Worm (Caenorhabditis elegans): Measurements from ENCODE around the gene dhs-6.

dhs-6 gene

DNA sequence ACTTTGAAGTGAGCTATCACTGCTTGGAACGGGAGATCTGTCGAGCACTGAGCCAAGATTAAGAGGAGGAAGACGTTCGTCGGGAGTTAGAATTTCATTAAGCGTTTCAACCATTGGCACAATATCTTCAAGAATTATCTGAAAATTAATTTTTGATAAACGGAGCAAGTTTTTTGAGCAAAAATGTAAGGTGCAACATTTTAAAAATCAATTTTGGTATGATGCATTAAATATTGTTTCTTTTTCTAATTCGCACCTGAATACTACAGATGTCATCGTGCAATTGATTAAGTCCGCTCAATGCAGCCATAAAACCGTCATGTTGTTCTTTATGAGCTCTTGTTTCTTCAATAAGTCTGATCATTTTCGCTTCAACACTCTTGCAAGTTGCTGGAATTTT, 29.2 kb upstream of the dhs-6 start, which contains the start of gene ddl-1:
ddl-1 (minus strand) TSS at position 101 of the 400 bp plus-strand sequence.
- TF ChIP-seq ceh-48 (tag; optimal IDR thresholded peaks at IDR 0.05): no peak
- no peak for TF ChIP-seq ahr-1 (tag; optimal IDR thresholded peaks at IDR 0.05)
- no peak for TF ChIP-seq dve-1 (tag; optimal IDR thresholded peaks at IDR 0.05)
- no peak for TF ChIP-seq ceh-6 (GFP tag; optimal IDR thresholded peaks at IDR 0.05)
- TF ChIP-seq ceh-30 (tag; optimal IDR thresholded peaks at IDR 0.05): no peak
- no peak for TF ChIP-seq elt-2 (tag; optimal IDR thresholded peaks at IDR 0.05)
- no peak for TF ChIP-seq unc-55 (GFP tag; optimal IDR thresholded peaks at IDR 0.05)
- no peak for TF ChIP-seq Y22D7AL.16 (tag; optimal IDR thresholded peaks at IDR 0.05)
- no peak for TF ChIP-seq hlh-6 (tag; optimal IDR thresholded peaks at IDR 0.05)
- TF ChIP-seq pha-2 (tag; optimal IDR thresholded peaks at IDR 0.05): no peak
- no peak for TF ChIP-seq F13H6.1 (tag; optimal IDR thresholded peaks at IDR 0.05)

- no peak for TF ChIP-seq syd-9 (tag; optimal IDR thresholded peaks at IDR 0.05)
- TF ChIP-seq ahr-1 (tag; optimal IDR thresholded peaks at IDR 0.05): no peak
- TF ChIP-seq lim-6 (tag; optimal IDR thresholded peaks at IDR 0.05): no peak
- no peak for TF ChIP-seq hlh-13 (GFP tag; optimal IDR thresholded peaks at IDR 0.05)
- TF ChIP-seq fax-1 (tag; optimal IDR thresholded peaks at IDR 0.05): no peak
- TF ChIP-seq hlh-15 (tag; optimal IDR thresholded peaks at IDR 0.05): no peak
- no peak for TF ChIP-seq lin-11 (tag; optimal IDR thresholded peaks at IDR 0.05)
- no peak for TF ChIP-seq mec-3 (tag; optimal IDR thresholded peaks at IDR 0.05; ENCODE audit: borderline replicate concordance)
- no peak for TF ChIP-seq pqm-1 (tag; optimal IDR thresholded peaks at IDR 0.05)
- TF ChIP-seq fkh-6 (tag; optimal IDR thresholded peaks at IDR 0.05): no peak
- TF ChIP-seq ets-4 (tag; optimal IDR thresholded peaks at IDR 0.05): no peak
- TF ChIP-seq ceh-6 (GFP tag; optimal IDR thresholded peaks at IDR 0.05): no peak
- TF ChIP-seq sox-4 (tag; optimal IDR thresholded peaks at IDR 0.05): no peak
- TF ChIP-seq odd-2 (tag; optimal IDR thresholded peaks at IDR 0.05): no peak
- no peak for TF ChIP-seq K02D7.2 (tag; optimal IDR thresholded peaks at IDR 0.05)
- no peak for TF ChIP-seq ceh-48 (tag; optimal IDR thresholded peaks at IDR 0.05)
- no peak for TF ChIP-seq ztf-16 (tag; optimal IDR thresholded peaks at IDR 0.05)
- TF ChIP-seq nhr-11 (tag; optimal IDR thresholded peaks at IDR 0.05): no peak
Measured at ce11 chrII:5646942-5647341, 27.8 kb upstream of the dhs-6 start, which contains the start of gene F59E12.9. F59E12.9 (minus strand) TSS chrII:5647042.

- TF ChIP-seq ceh-45 (GFP tag; IDR thresholded peaks at IDR 0.05) (no peak), ceh-22 (tag; optimal IDR thresholded peaks at IDR 0.05) (no peak)
Measured at ce11 chrII:5642110-5642509, 23.0 kb upstream of the dhs-6 start.

ce11 chrII:5640362-5641079, 21.4 kb upstream of the dhs-6 start:
- no peak for TF ChIP-seq lin-11 (tag; optimal IDR thresholded peaks at IDR 0.05)
- peak; percentile 41 for TF ChIP-seq elt-4 (tag; optimal IDR thresholded peaks at IDR 0.05)

ce11 chrII:5638059-5638458, 18.9 kb upstream of the dhs-6 start, which contains the start of gene F59E12.3:
F59E12.3 (plus strand) TSS chrII:5638359.
- TF ChIP-seq madf-2 (tag; optimal IDR thresholded peaks at IDR 0.05) (no peak), F13H6.1 (tag; optimal IDR thresholded peaks at IDR 0.05) (no peak), ref-2 (tag; optimal IDR thresholded peaks at IDR 0.05) (no peak), lin-11 (tag; optimal IDR thresholded peaks at IDR 0.05) (no peak), pha-4 (tag; optimal IDR thresholded peaks at IDR 0.05) (no peak), ceh-24 (tag; optimal IDR thresholded peaks at IDR 0.05) (no peak), C38D4.7 (GFP tag; optimal IDR thresholded peaks at IDR 0.05) (no peak)

Measured in whole organism, late embryonic.